Worm (Caenorhabditis elegans): Measurements from ENCODE around the gene F46B3.7.
A peak's percentile ranks its signal among the peaks of the same experiment; 100 is the strongest.
"Not testable (repeated sequence)": the region's sequence is repeated elsewhere in the genome, so short reads cannot be mapped to it uniquely, and the experiment has no call there.

The F46B3.7 gene

DNA sequence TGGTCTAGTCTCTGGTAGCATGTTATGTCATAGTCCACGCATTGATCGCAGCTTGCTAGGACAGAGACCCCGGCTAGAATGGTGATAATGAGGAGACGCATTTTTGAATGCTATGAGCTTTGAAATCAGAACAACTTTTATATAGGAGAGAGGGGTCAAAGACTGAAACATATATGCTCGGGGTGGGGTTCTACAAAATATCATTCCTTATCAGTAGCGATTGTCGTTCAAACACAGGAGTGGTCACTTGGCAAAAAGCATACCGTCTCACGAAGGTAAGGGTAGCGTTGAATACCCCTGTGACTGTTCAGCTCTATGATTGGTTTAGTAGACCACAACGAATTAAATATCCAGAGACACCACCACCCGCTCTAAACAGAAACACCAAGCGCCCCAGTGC, 21.5 kb downstream of the F46B3.7 start, which contains the start of gene F46B3.1:
TSS of gene F46B3.1 (minus strand) at position 101 of the 400 bp plus-strand sequence.
- no peak for TF ChIP-seq W03F9.2 (tag; optimal IDR thresholded peaks at IDR 0.05)
- TF ChIP-seq dao-5 (tag; optimal IDR thresholded peaks at IDR 0.05), result no peak
- no peak for TF ChIP-seq him-1 (tag; optimal IDR thresholded peaks at IDR 0.05)

DNA sequence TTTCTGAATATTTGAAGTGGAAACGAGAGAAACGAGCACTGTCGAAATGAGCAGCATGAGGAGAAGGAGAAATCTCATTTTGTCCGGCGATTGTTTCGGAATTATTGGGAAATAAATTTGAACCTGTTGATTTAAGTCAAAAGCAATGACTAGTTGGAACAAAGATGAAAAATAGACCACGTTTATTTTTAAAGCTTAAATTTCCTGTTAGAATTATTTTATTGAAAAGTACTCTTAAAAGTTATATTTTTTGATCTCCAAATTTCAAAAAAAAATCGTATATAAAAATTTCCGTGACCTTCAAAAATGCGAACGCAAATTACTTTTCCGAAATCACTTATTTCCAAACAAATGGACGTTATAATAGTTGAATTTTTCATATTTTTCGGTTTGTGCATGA, 22.9 kb downstream of the F46B3.7 start, which contains the start of gene F26F2.11:
TSS of gene F26F2.11 (minus strand) at position 101 of the 400 bp plus-strand sequence.
- no peak for TF ChIP-seq him-1 (tag; optimal IDR thresholded peaks at IDR 0.05)
- TF ChIP-seq W03F9.2 (tag; optimal IDR thresholded peaks at IDR 0.05), result no peak
- no peak for TF ChIP-seq dao-5 (tag; optimal IDR thresholded peaks at IDR 0.05)

DNA sequence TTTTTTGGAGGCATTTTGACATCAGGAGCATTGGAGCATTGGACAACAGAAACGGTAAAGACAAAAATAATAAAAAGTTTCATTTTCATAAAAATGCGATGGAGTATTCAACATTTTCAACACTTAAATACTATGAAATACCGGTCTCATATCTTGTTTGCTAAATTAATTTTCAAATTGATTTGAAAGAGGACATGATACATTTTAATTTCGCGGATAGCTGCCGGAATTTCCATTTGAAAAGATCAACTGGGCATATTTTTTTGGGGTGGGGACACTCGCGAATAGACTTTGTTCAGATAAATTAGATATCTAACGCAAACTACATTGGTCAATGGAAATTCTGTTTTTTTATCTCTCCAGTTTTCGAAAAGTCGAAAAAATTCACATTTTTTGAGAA, 23.8 kb downstream of the F46B3.7 start, which contains the start of gene F26F2.10:
TSS of gene F26F2.10 (minus strand) at position 101 of the 400 bp plus-strand sequence.
- TF ChIP-seq dao-5 (tag; optimal IDR thresholded peaks at IDR 0.05) (no peak), W03F9.2 (tag; optimal IDR thresholded peaks at IDR 0.05) (no peak), him-1 (tag; optimal IDR thresholded peaks at IDR 0.05) (no peak)

DNA sequence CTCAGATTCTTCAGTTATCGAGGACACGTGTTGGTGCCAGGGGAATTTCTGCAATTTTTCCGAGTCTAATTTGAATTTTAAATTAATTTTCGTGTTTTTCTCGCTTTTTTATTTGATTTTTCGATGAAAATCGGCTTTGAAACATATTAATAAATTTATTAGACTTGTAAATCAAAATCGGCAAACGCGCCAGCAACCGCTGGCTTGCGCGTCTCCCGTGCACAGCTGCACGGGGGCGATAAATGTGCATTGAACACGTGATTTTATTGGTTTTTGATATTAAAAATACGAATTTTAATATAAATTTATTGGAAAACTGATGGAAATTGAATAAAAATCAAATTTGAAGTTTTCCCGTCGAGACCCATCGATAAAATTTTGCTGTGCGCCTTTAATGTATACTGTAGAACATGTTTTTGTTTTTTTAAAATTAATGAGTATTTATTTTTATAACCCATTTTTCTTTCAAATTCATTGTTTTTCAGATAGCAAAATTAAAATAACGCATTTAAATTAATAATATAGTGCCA, 38.0 kb downstream of the F46B3.7 start, which contains the start of gene F26F2.7:
TSS of gene F26F2.7 (plus strand) at position 480 of the 530 bp plus-strand sequence.
- peak; percentile 95 for TF ChIP-seq W03F9.2 (tag; optimal IDR thresholded peaks at IDR 0.05)
- TF ChIP-seq dao-5 (tag; optimal IDR thresholded peaks at IDR 0.05), result no peak
- TF ChIP-seq him-1 (tag; optimal IDR thresholded peaks at IDR 0.05), result peak; percentile 1

DNA sequence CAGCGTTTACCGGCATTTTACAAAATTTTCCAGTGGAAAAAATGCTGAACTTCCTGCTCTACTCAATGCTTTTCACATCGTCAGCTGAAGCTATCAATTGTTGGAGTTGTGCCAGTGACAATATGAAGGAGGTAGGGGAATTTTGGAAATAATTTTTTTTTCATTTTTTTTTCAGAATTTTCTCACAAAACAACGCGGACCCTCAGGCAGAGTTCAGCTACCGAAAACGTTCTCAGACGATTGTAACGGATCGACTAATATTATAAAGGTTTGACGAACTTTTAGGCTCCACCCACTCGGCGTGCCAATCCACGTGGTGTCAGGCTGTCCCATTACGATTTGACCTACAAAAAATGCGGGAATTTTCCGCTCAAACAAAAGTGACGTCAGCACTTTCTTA, 39.0 kb downstream of the F46B3.7 start, which contains the start of gene F26F2.8:
TSS of gene F26F2.8 (plus strand) at position 13 of the 400 bp plus-strand sequence.
- TF ChIP-seq W03F9.2 (tag; optimal IDR thresholded peaks at IDR 0.05) (no peak), dao-5 (tag; optimal IDR thresholded peaks at IDR 0.05) (no peak), him-1 (tag; optimal IDR thresholded peaks at IDR 0.05) (no peak)

DNA sequence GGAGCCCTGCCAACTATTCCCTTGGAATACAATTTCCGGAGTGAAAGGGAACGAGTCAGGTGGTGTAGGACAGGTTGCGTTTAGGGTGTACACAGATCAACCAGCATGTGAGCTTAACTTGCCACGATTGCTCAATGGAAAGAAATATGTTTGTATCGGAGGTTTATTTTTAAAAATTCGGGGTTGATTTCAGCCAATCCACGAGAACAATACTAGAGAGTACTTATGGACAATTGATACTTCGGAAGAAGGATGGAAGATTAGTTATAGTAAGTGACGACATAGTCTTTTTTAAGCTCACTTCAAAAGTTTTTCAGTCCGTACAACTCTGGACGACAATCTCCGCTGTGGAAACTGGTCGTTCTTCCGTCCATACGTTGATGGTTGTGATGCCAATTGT, 43.7 kb downstream of the F46B3.7 start:
- TF ChIP-seq dao-5 (tag; optimal IDR thresholded peaks at IDR 0.05) (no peak), him-1 (tag; optimal IDR thresholded peaks at IDR 0.05) (no peak), W03F9.2 (tag; optimal IDR thresholded peaks at IDR 0.05) (no peak)

DNA sequence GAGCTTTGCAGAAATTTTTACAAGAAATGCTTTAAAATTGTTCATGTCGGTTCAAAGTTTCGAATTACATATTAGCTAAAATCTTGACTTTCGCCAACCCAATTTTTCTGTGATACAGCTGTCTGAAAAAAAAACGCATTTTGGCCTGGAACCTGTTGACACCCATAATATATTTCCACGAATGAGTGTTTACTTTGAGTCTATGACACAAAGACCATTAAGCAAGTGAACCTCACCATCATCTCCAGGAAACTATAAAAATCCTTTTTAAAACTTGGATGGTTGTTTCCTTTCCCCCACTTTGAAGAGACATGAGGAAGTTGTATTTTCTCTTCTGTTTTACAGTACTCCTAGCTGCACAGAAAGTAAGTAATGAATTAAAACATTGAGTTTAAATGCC, 44.2 kb downstream of the F46B3.7 start, which contains the start of gene clec-263:
TSS of gene clec-263 (plus strand) at position 301 of the 400 bp plus-strand sequence.
- TF ChIP-seq dao-5 (tag; optimal IDR thresholded peaks at IDR 0.05), result no peak
- TF ChIP-seq W03F9.2 (tag; optimal IDR thresholded peaks at IDR 0.05), result no peak
- no peak for TF ChIP-seq him-1 (tag; optimal IDR thresholded peaks at IDR 0.05)

DNA sequence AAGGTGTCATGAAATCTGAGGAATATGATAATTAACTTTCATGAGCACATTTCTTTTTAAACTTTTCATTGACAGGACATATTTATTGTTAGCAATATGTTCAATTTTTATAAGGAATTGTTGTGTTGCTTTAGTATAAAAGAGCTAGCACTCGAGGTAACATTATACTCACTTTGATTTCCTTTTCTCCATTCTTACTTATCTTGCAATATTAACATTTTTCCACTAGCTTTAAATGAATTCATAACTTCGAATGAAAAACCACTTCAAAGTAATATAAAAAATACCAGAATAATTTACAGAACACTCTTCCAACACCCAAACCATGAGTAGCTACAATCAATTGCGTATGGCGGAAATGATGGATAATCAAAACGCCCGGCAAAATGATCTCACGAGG, 45.1 kb downstream of the F46B3.7 start, which contains the start of gene F26F2.5:
TSS of gene F26F2.5 (plus strand) at position 301 of the 400 bp plus-strand sequence.
- TF ChIP-seq dao-5 (tag; optimal IDR thresholded peaks at IDR 0.05) (no peak), him-1 (tag; optimal IDR thresholded peaks at IDR 0.05) (no peak), W03F9.2 (tag; optimal IDR thresholded peaks at IDR 0.05) (no peak)

DNA sequence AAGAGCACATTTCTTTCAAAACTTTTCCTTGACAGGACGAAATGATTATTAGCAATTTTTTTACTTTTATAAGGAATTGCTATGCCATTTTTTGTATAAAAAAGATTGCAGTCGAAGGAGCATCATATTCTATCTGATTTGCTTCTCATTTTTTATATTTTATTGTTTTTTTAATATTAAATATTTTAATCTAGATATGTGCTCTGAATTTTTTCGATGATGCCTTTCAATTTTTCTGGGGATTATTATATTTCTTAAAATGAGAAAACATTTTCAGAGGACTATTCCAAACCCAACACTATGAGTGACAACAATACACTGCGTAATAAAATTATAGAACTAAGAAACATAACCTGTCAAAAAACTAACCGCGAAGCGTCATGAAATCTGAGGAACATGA, 49.5 kb downstream of the F46B3.7 start, which contains the start of gene F26F2.4:
TSS of gene F26F2.4 (plus strand) at position 301 of the 400 bp plus-strand sequence.
- TF ChIP-seq dao-5, him-1, W03F9.2 (tag; optimal IDR thresholded peaks at IDR 0.05): not testable (repeated sequence)
